Worm (Caenorhabditis elegans): ENCODE results near the gene nhr-88.

DNA sequence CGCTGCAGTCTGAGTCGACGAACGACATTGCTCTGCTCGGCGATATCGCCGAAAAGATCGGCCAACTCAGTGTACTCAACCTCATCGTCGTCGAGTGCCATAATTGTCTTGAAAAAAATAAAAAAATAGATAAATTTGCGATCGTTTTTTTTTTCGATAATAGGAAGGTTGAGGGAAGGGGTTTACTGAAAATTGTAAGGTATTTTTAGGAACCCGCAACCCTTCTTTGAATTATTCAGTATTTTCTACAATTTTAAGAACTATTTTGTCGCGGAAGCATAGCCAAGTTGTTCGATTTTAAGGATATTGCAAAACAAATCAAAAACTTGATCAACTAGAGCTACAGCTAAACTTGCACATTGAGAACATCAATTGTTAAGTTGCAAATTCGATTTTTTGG, 35.7 kb downstream of the nhr-88 start, which contains the start of gene C41H7.9:
- TF ChIP-seq tab-1 (GFP tag; IDR thresholded peaks at IDR 0.05) (no peak), flt-1 (GFP tag; IDR thresholded peaks at IDR 0.05) (no peak), ztf-29 (GFP tag; IDR thresholded peaks at IDR 0.05) (no peak), klf-2 (GFP tag; conservative IDR thresholded peaks at IDR 0.05) (no peak), T22C8.4 (GFP tag; IDR thresholded peaks at IDR 0.05) (no peak)
